Worm (Caenorhabditis elegans): Measurements from ENCODE around the gene jmjd-3.1.

- TF ChIP-seq hnd-1 (tag; optimal IDR thresholded peaks at IDR 0.05) = no peak
- no peak for TF ChIP-seq tbx-11 (GFP tag; IDR thresholded peaks at IDR 0.05)
- no peak for TF ChIP-seq pes-1 (GFP tag; IDR thresholded peaks at IDR 0.05)
- TF ChIP-seq ama-1 (optimal IDR thresholded peaks at IDR 0.05) = no peak
- no peak for TF ChIP-seq ets-7 (tag; optimal IDR thresholded peaks at IDR 0.05)
- no peak for TF ChIP-seq hmbx-1 (tag; optimal IDR thresholded peaks at IDR 0.05)
- no peak for TF ChIP-seq scrt-1 (GFP tag; IDR thresholded peaks at IDR 0.05)
- TF ChIP-seq B0310.2 (tag; optimal IDR thresholded peaks at IDR 0.05) = no peak
- TF ChIP-seq ceh-13 (GFP tag; optimal IDR thresholded peaks at IDR 0.05) = no peak
- no peak for TF ChIP-seq flt-1 (GFP tag; IDR thresholded peaks at IDR 0.05)
- TF ChIP-seq aly-1 (tag; optimal IDR thresholded peaks at IDR 0.05) = no peak
- TF ChIP-seq F13C5.2 (tag; optimal IDR thresholded peaks at IDR 0.05) = no peak
Measured at ce11 chrX:8568423-8568903, 2.4 kb upstream of the jmjd-3.1 start.

All from whole organism, early embryonic.